Fruit fly (Drosophila melanogaster) whole organism, larva: ENCODE measurements around the gene CG10222.

Source experiments
- noc ChIP-seq: fragments of 200-800 bp; sonication (Bioruptor generic); optimal IDR thresholded peaks from 3 replicates; lab custom pipeline; 2019; ENCODE audit warnings: missing biosample characterization, mild to moderate bottlenecking, missing genetic modification characterization, moderate library complexity

CG10222 gene

DNA sequence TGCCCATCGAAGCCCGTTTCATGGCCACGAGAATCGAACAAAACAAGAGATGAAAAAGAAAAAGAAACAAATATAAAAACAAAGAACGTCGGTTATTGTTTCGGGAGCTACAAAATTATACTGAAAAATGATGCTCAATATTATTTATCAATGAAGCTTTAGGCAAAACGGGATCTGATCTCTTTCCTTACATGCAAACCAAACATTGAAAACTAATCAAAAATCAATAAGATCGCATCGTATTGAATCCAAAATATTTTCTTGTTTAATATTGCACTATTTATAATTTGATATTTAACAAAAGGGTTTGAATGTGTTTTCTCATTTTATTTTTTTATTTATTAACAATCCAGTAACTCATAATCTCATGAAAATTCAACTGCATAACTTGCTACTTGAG lies 13.3 kb upstream of the CG10222 start, which contains the start of gene CG14106:
Gene CG14106, minus strand, starts transcription at position 101 of the 400 bp plus-strand sequence.
- no peak for TF ChIP-seq noc (tag; lab: Kevin White, UChicago)

- TF ChIP-seq noc (tag; lab: Kevin White, UChicago), result no peak
Measured at dm6 chr3L:13424068-13424467, 11.8 kb upstream of the CG10222 start, which contains the start of gene CG33263. CG33263 (minus strand) TSS chr3L:13424168.

- TF ChIP-seq noc (tag; lab: Kevin White, UChicago), result no peak
Measured at dm6 chr3L:13422286-13422787, 10.1 kb upstream of the CG10222 start, which contains the start of gene CG32121. CG32121 (minus strand) TSS chr3L:13422336.

DNA sequence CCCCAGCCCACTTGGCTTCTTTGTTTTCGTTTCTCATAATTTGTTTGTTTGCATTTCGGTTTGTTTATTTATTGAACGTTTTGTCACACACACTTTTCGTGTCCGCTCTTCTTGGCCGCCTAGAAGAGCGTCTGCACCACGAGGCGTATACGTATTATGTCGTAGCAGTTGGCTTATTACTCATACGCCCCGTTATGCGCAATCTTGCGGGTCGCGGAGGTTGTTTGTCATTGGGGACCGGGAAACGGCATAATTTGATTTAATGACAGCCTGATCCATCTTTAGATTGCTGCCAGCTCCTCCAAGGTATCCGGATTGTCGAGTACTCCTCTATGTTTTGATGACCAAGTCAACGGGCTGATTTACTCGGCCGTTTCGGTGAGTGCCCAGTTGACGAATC lies 8.0 kb upstream of the CG10222 start:
- TF ChIP-seq noc (tag; lab: Kevin White, UChicago), result no peak

DNA sequence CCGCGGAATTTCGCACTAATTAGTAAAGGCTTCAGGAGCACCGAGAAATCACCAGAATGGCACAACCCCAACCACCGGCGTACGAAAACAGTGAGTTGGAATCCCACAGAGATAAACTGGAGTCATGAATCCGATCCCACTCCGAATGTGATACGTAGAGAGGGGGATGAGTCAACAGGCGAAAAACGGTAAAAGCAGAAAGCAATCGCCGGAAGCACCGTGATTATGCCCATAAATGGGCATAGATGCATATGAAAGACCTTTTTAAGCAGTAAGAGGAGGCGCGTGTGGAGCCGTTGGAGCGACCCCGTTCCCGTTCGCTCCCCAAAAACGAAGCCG lies 602 bp upstream of the CG10222 start:
- no peak for TF ChIP-seq noc (tag; lab: Kevin White, UChicago)

dm6 chr3L:13410999-13411398 lies 1.3 kb downstream of the CG10222 start:
- no peak for TF ChIP-seq noc (tag; lab: Kevin White, UChicago)

DNA sequence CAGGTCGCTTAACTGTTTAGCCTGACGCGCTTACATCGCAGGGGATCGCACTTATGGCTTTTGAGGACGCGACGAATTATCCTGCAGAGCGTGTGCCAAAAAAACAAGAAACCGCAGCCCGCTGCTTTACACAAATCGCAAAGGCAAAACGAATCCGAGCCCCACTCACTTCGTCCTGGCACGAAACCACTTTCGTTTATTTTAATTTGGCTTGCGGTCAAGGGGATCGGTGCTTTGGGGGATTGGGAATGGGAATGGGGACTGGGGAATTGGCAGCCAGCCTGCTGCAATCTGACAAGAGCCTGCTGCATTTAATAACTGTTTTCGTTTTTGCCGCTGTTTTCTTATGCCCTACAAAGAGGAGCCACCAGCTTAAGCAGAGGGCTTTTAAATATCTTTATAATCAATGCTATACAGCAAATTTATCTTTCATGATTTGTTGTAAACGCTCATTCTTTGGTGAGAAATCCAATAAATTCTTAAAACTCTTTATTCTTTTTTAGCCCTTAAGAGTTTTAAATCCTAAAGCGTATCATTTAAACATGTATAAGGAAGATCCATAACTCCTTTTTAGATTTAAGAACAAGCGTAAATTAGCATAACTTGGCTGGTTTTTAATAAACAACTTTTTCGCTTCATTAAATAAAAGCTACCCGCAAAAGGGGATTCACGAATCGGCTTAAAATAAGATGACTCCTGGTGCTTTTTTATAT lies 2.3 kb downstream of the CG10222 start:
- no peak for TF ChIP-seq noc (tag; lab: Kevin White, UChicago)

DNA sequence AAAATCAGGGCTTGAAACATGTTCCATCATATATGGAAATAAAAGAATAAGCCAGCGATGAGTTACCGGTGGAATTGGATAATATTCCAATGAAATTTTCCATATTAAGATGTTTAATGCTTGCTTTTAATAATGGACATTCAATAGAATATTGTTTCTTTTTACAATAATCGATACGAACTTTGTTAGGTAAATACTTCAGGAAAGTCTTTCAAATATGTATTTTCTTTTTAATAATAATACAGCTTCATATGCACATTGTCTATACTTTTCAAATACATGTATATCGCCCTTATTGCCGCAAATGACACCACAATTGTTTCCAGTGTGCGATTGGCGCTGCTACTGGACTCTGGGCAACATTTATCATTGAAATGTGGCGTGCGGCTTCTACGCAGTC lies 5.4 kb downstream of the CG10222 start:
- TF ChIP-seq noc (tag; lab: Kevin White, UChicago), result no peak

DNA sequence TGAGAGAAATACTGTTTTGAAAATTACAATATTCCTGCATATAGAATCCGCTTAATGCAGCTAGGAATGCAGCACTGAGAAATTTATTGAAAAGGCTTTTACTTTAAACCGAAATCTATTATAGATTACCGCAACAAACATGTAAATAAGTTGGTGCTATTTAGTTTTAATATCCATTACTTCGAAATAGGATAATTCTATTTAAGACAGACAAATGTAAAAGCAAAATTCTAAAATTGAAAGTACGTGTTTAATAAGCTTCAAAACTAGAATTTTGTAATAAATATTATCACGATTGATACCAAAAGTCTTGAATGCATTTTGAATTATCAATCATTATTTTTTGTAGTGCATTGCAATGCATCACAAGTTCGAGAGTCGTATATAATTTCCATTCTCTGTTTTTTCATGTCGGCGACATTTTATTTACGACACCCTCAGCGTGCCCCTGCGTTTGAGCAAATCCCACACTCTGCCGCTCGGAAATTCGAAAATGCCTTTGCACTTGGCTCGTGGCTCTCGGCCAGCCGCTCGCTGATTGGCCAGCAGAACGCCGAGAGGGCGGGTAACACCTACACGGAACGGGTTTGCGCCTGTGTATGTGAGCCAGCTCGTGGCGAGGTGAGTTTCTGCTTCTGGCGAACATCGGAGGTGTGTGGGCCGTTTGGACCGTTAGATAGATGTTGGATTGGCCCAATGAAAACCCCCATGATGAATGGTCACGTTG lies 8.9 kb downstream of the CG10222 start:
- TF ChIP-seq noc (tag; lab: Kevin White, UChicago), result no peak

dm6 chr3L:13400872-13401418 lies 11.3 kb downstream of the CG10222 start, which contains the start of gene sens:
sens (minus strand) TSS chr3L:13401125.
- no peak for TF ChIP-seq noc (tag; lab: Kevin White, UChicago)

dm6 chr3L:13397656-13398055 lies 14.6 kb downstream of the CG10222 start:
- TF ChIP-seq noc (tag; lab: Kevin White, UChicago), result no peak

- no peak for TF ChIP-seq noc (tag; lab: Kevin White, UChicago)
Measured at dm6 chr3L:13393538-13393937, 18.7 kb downstream of the CG10222 start.

- TF ChIP-seq noc (tag; lab: Kevin White, UChicago), result no peak
Measured at dm6 chr3L:13389834-13390233, 22.4 kb downstream of the CG10222 start, which contains the start of gene Poc1. Poc1 (minus strand) TSS chr3L:13390006.

dm6 chr3L:13387608-13388007 lies 24.6 kb downstream of the CG10222 start, which contains the start of gene CG10171:
CG10171 (minus strand) TSS chr3L:13387907.
- no peak for TF ChIP-seq noc (tag; lab: Kevin White, UChicago)

- TF ChIP-seq noc (tag; lab: Kevin White, UChicago), result no peak
Measured at dm6 chr3L:13384489-13384888, 27.8 kb downstream of the CG10222 start, which contains the start of gene CG14110. CG14110 (plus strand) TSS chr3L:13384789.
